Fruit fly (Drosophila melanogaster) whole organism, embryonic: ENCODE measurements around the gene CG11828.

Experiments used
- Asciz ChIP-seq: fragments of 200-800 bp; sonication (Bioruptor generic); optimal IDR thresholded peaks from 2 replicates; lab custom pipeline; 2017; ENCODE audit warnings: missing biosample characterization, mild to moderate bottlenecking, missing genetic modification characterization, missing genetic modification reagents
- Bdp1 ChIP-seq: fragments of 200-800 bp; sonication (Bioruptor generic); optimal IDR thresholded peaks from 3 replicates; lab custom pipeline; 2016; ENCODE audit warnings: missing biosample characterization, missing genetic modification characterization
- CG11247 ChIP-seq: fragments of 200-800 bp; sonication (Bioruptor generic); IDR thresholded peaks from 2 replicates; pipeline ENCODE4 v1.3.6; 2022; ENCODE audit warnings: missing biosample characterization, missing genetic modification characterization
- CG1233 ChIP-seq: fragments of 200-800 bp; sonication (Bioruptor generic); optimal IDR thresholded peaks from 4 replicates; lab custom pipeline; 2018; ENCODE audit warnings: missing biosample characterization, mild to moderate bottlenecking, missing genetic modification characterization
- CG12391 ChIP-seq: fragments of 200-800 bp; sonication (Bioruptor generic); optimal IDR thresholded peaks from 3 replicates; lab custom pipeline; 2018; ENCODE audit warnings: missing biosample characterization, mild to moderate bottlenecking, missing genetic modification characterization, moderate library complexity
- CG14710 ChIP-seq: fragments of 200-800 bp; sonication (Bioruptor generic); optimal IDR thresholded peaks from 3 replicates; lab custom pipeline; 2019; ENCODE audit warnings: missing biosample characterization, mild to moderate bottlenecking, missing genetic modification characterization, moderate library complexity
- CG15479 ChIP-seq: fragments of 200-800 bp; sonication (Bioruptor generic); optimal IDR thresholded peaks from 3 replicates; lab custom pipeline; 2019; ENCODE audit warnings: missing biosample characterization, mild to moderate bottlenecking, missing genetic modification characterization, moderate library complexity
- CG1603 ChIP-seq: fragments of 200-800 bp; sonication (Bioruptor generic); optimal IDR thresholded peaks from 2 replicates; lab custom pipeline; 2019; ENCODE audit warnings: missing biosample characterization, mild to moderate bottlenecking, missing genetic modification characterization, moderate library complexity
- CG17186 ChIP-seq: fragments of 200-800 bp; sonication (Bioruptor generic); optimal IDR thresholded peaks from 3 replicates; lab custom pipeline; 2017; ENCODE audit warnings: missing biosample characterization, missing genetic modification reagents, missing genetic modification characterization
- CG18476 ChIP-seq: fragments of 200-800 bp; sonication (Bioruptor generic); optimal IDR thresholded peaks from 2 replicates; lab custom pipeline; 2016; ENCODE audit warnings: missing biosample characterization, mild to moderate bottlenecking, missing genetic modification characterization
- CG2199 ChIP-seq: fragments of 200-800 bp; sonication (Bioruptor generic); IDR thresholded peaks from 3 replicates; pipeline ENCODE4 v1.3.6; 2022; ENCODE audit warnings: missing biosample characterization, missing genetic modification characterization
- CG30431 ChIP-seq: fragments of 200-800 bp; sonication (Bioruptor generic); optimal IDR thresholded peaks from 2 replicates; lab custom pipeline; 2017; ENCODE audit warnings: missing biosample characterization, missing genetic modification characterization
- CG32532 ChIP-seq: fragments of 200-800 bp; sonication (Bioruptor generic); IDR thresholded peaks from 2 replicates; pipeline ENCODE4 v1.3.6; 2022; ENCODE audit warnings: missing biosample characterization, missing genetic modification characterization
- CG3281 ChIP-seq: fragments of 200-800 bp; sonication (Bioruptor generic); optimal IDR thresholded peaks from 3 replicates; lab custom pipeline; 2017; ENCODE audit warnings: missing biosample characterization, mild to moderate bottlenecking, missing genetic modification characterization
- CG4424 ChIP-seq: fragments of 200-800 bp; sonication (Bioruptor generic); optimal IDR thresholded peaks from 3 replicates; lab custom pipeline; 2016; ENCODE audit warnings: missing biosample characterization, missing genetic modification characterization
- CG4617 ChIP-seq: fragments of 200-800 bp; sonication (Bioruptor generic); optimal IDR thresholded peaks from 3 replicates; lab custom pipeline; 2016; ENCODE audit warnings: missing biosample characterization, missing genetic modification characterization, borderline replicate concordance
- CG4707 ChIP-seq: fragments of 200-800 bp; sonication (Bioruptor generic); optimal IDR thresholded peaks from 2 replicates; lab custom pipeline; 2018; ENCODE audit warnings: missing biosample characterization, mild to moderate bottlenecking, missing genetic modification characterization, moderate library complexity
- CG4820 ChIP-seq: fragments of 200-800 bp; sonication (Bioruptor generic); optimal IDR thresholded peaks from 3 replicates; lab custom pipeline; 2016; ENCODE audit warnings: missing biosample characterization, missing genetic modification characterization
- CG6254 ChIP-seq: fragments of 200-800 bp; sonication (Bioruptor generic); optimal IDR thresholded peaks from 3 replicates; lab custom pipeline; 2017; ENCODE audit warnings: mild to moderate bottlenecking, missing biosample characterization, missing genetic modification reagents, missing genetic modification characterization
- CG6765 ChIP-seq: fragments of 200-800 bp; sonication (Bioruptor generic); optimal IDR thresholded peaks from 3 replicates; lab custom pipeline; 2017; ENCODE audit warnings: missing biosample characterization, mild to moderate bottlenecking, missing genetic modification characterization
- CG6854 ChIP-seq: fragments of 200-800 bp; sonication (Bioruptor generic); optimal IDR thresholded peaks from 3 replicates; lab custom pipeline; 2017; ENCODE audit warnings: missing biosample characterization, mild to moderate bottlenecking, missing genetic modification characterization
- Doc2 ChIP-seq: fragments of 200-800 bp; sonication (Bioruptor generic); IDR thresholded peaks from 2 replicates; pipeline ENCODE4 v1.3.6; 2022; ENCODE audit warnings: missing biosample characterization, missing genetic modification characterization
- HHEX ChIP-seq: fragments of 200-800 bp; sonication (Bioruptor generic); optimal IDR thresholded peaks from 3 replicates; lab custom pipeline; 2017; ENCODE audit warnings: missing biosample characterization, mild to moderate bottlenecking, missing genetic modification characterization, missing genetic modification reagents
- Hand ChIP-seq: fragments of 200-800 bp; sonication (Bioruptor generic); optimal IDR thresholded peaks from 2 replicates; lab custom pipeline; 2017; ENCODE audit warnings: mild to moderate bottlenecking, missing biosample characterization, missing genetic modification reagents, missing genetic modification characterization
- HmgZ ChIP-seq: fragments of 200-800 bp; sonication (Bioruptor generic); optimal IDR thresholded peaks from 2 replicates; lab custom pipeline; 2018; ENCODE audit warnings: missing biosample characterization, mild to moderate bottlenecking, missing genetic modification characterization
- Hr3 ChIP-seq: fragments of 200-800 bp; sonication (Bioruptor generic); optimal IDR thresholded peaks from 3 replicates; lab custom pipeline; 2016; ENCODE audit warnings: missing biosample characterization, missing genetic modification characterization
- Jarid2 ChIP-seq: fragments of 200-800 bp; sonication (Bioruptor generic); optimal IDR thresholded peaks from 3 replicates; lab custom pipeline; 2017; ENCODE audit warnings: mild to moderate bottlenecking, missing biosample characterization, missing genetic modification reagents, missing genetic modification characterization
- Lpt ChIP-seq: fragments of >200 bp; optimal IDR thresholded peaks from 2 replicates; lab custom pipeline; 2018; ENCODE audit warnings: missing biosample characterization, missing genetic modification characterization
- Meics ChIP-seq: fragments of 200-800 bp; sonication (Bioruptor generic); optimal IDR thresholded peaks from 2 replicates; lab custom pipeline; 2017; ENCODE audit warnings: missing biosample characterization, mild to moderate bottlenecking, missing genetic modification characterization
- Poxn ChIP-seq: fragments of 200-800 bp; sonication (Bioruptor generic); IDR thresholded peaks from 2 replicates; pipeline ENCODE4 v1.3.6; 2022; ENCODE audit warnings: missing biosample characterization, missing genetic modification characterization
- az2 ChIP-seq: fragments of 200-800 bp; sonication (Bioruptor generic); optimal IDR thresholded peaks from 3 replicates; lab custom pipeline; 2016; ENCODE audit warnings: missing biosample characterization, missing genetic modification characterization
- bbx ChIP-seq: fragments of 200-800 bp; sonication (Bioruptor generic); IDR thresholded peaks from 2 replicates; pipeline ENCODE4 v1.3.6; 2022; ENCODE audit warnings: missing biosample characterization, missing genetic modification characterization; ENCODE audit not compliant: partially characterized antibody
- bigmax ChIP-seq: fragments of 200-800 bp; sonication (Bioruptor generic); optimal IDR thresholded peaks from 2 replicates; lab custom pipeline; 2018; ENCODE audit warnings: missing biosample characterization, mild to moderate bottlenecking, missing genetic modification characterization
- cas ChIP-seq: fragments of 200-800 bp; sonication (Bioruptor generic); IDR thresholded peaks from 2 replicates; pipeline ENCODE4 v1.3.6; 2022; ENCODE audit warnings: missing biosample characterization, missing genetic modification characterization
- caup ChIP-seq: fragments of 200-800 bp; sonication (Bioruptor generic); optimal IDR thresholded peaks from 3 replicates; lab custom pipeline; 2017; ENCODE audit warnings: missing biosample characterization, mild to moderate bottlenecking, missing genetic modification characterization, moderate library complexity; ENCODE audit not compliant: severe bottlenecking
- chm ChIP-seq: fragments of 200-800 bp; sonication (Bioruptor generic); IDR thresholded peaks from 2 replicates; pipeline ENCODE4 v1.3.6; 2022; ENCODE audit warnings: missing biosample characterization, missing genetic modification characterization
- croc ChIP-seq: fragments of 200-800 bp; sonication (Bioruptor generic); conservative IDR thresholded peaks from 3 replicates; pipeline ENCODE4 v1.3.6; 2022; ENCODE audit warnings: missing biosample characterization, missing genetic modification characterization
- exex ChIP-seq: fragments of 200-800 bp; sonication (Bioruptor generic); optimal IDR thresholded peaks from 4 replicates; lab custom pipeline; 2018; ENCODE audit warnings: missing biosample characterization, mild to moderate bottlenecking, missing genetic modification characterization, moderate library complexity
- jigr1 ChIP-seq: fragments of 200-800 bp; sonication (Bioruptor generic); IDR thresholded peaks from 3 replicates; pipeline ENCODE4 v1.3.6; 2022; ENCODE audit warnings: missing biosample characterization, missing genetic modification characterization
- jumu ChIP-seq: fragments of 200-800 bp; sonication (Bioruptor generic); optimal IDR thresholded peaks from 3 replicates; lab custom pipeline; 2016; ENCODE audit warnings: missing biosample characterization, missing genetic modification characterization
- kay ChIP-seq: fragments of 200-800 bp; sonication (Bioruptor generic); optimal IDR thresholded peaks from 2 replicates; lab custom pipeline; 2016; ENCODE audit warnings: missing biosample characterization, missing genetic modification characterization
- luna ChIP-seq: fragments of 200-800 bp; sonication (Bioruptor generic); optimal IDR thresholded peaks from 2 replicates; lab custom pipeline; 2016; ENCODE audit warnings: missing biosample characterization, missing genetic modification characterization
- nerfin-2 ChIP-seq: fragments of 200-800 bp; sonication (Bioruptor generic); IDR thresholded peaks from 2 replicates; pipeline ENCODE4 v1.3.6; 2022; ENCODE audit warnings: missing biosample characterization, missing genetic modification characterization; ENCODE audit not compliant: partially characterized antibody
- nom ChIP-seq: fragments of 200-800 bp; sonication (Bioruptor generic); optimal IDR thresholded peaks from 2 replicates; lab custom pipeline; 2017; ENCODE audit warnings: missing biosample characterization, missing genetic modification characterization, mild to moderate bottlenecking, moderate library complexity, missing genetic modification reagents
- ro ChIP-seq: fragments of 200-800 bp; sonication (Bioruptor generic); IDR thresholded peaks from 2 replicates; pipeline ENCODE4 v1.3.6; 2022; ENCODE audit warnings: missing biosample characterization, missing genetic modification characterization
- shn ChIP-seq: fragments of 200-800 bp; sonication (Bioruptor generic); optimal IDR thresholded peaks from 3 replicates; lab custom pipeline; 2016; ENCODE audit warnings: missing biosample characterization, missing genetic modification characterization
- sug ChIP-seq: fragments of 200-800 bp; optimal IDR thresholded peaks from 2 replicates; lab custom pipeline; 2019; ENCODE audit warnings: missing biosample characterization, mild to moderate bottlenecking, missing genetic modification characterization, moderate library complexity
- tin ChIP-seq: fragments of 200-800 bp; sonication (Bioruptor generic); optimal IDR thresholded peaks from 3 replicates; lab custom pipeline; 2016; ENCODE audit warnings: missing biosample characterization, missing genetic modification characterization
- unpg ChIP-seq: fragments of 200-800 bp; sonication (Bioruptor generic); optimal IDR thresholded peaks from 3 replicates; lab custom pipeline; 2018; ENCODE audit warnings: missing biosample characterization, mild to moderate bottlenecking, missing genetic modification characterization, moderate library complexity
- vvl ChIP-seq: fragments of 200-800 bp; sonication (Bioruptor generic); IDR thresholded peaks from 2 replicates; pipeline ENCODE4 v1.3.6; 2022; ENCODE audit warnings: missing biosample characterization, missing genetic modification characterization
- yki ChIP-seq: fragments of >200 bp; optimal IDR thresholded peaks from 3 replicates; lab custom pipeline; 2018

The CG11828 gene

dm6 chr3R:28911758-28912157, 11.1 kb upstream of the CG11828 start (continued):
- peak; percentile 49 for TF ChIP-seq Bdp1
- TF ChIP-seq sug (tag; lab: Kevin White, UChicago) = peak; percentile 32
- TF ChIP-seq ro (GFP tag; lab: Robert Waterston, UW) = peak; percentile 49; the same call in 1 of the 2 replicates
- peak; percentile 78 for TF ChIP-seq az2 (GFP tag; lab: Kevin White, UChicago)
- no peak for TF ChIP-seq nerfin-2 (GFP tag; lab: Robert Waterston, UW)
- peak; percentile 36; the same call in 1 of the 3 replicates for TF ChIP-seq jigr1 (GFP tag; lab: Robert Waterston, UW)
- TF ChIP-seq tin = peak; percentile 71
- peak; percentile 3 for TF ChIP-seq CG4707
- TF ChIP-seq exex (tag; lab: Kevin White, UChicago) = no peak
- TF ChIP-seq HmgZ (tag; lab: Kevin White, UChicago) = peak; percentile 8
- TF ChIP-seq cas = 0 out of 2 replicates have a peak, but pooled peaks have one; percentile 19
- TF ChIP-seq CG32532 (GFP tag; lab: Robert Waterston, UW) = peak; percentile 79
- TF ChIP-seq CG2199 (GFP tag; lab: Robert Waterston, UW) = 0 out of 3 replicates have a peak, but pooled peaks have one; percentile 16
- TF ChIP-seq CG3281 = peak; percentile 22
- peak; percentile 48 for TF ChIP-seq caup (GFP tag; lab: Kevin White, UChicago)
- TF ChIP-seq chm (GFP tag; lab: Robert Waterston, UW) = peak; percentile 89
- TF ChIP-seq CG1603 (tag; lab: Kevin White, UChicago) = peak; percentile 90
- peak; percentile 58 for TF ChIP-seq shn (GFP tag; lab: Kevin White, UChicago)
- TF ChIP-seq CG6254 (GFP tag; lab: Kevin White, UChicago) = peak; percentile 11
- no peak for TF ChIP-seq Hand (GFP tag; lab: Kevin White, UChicago)
- peak; percentile 34 for TF ChIP-seq CG17186 (GFP tag; lab: Kevin White, UChicago)
- no peak for TF ChIP-seq CG15479 (GFP tag; lab: Kevin White, UChicago)
- TF ChIP-seq Doc2 (GFP tag; lab: Robert Waterston, UW) = no peak
- TF ChIP-seq CG4820 (GFP tag; lab: Kevin White, UChicago) = peak; percentile 65
- TF ChIP-seq bigmax = no peak
- TF ChIP-seq luna (GFP tag; lab: Kevin White, UChicago) = no peak
- TF ChIP-seq CG1233 (GFP tag; lab: Kevin White, UChicago) = peak; percentile 32
- TF ChIP-seq Poxn (GFP tag; lab: Robert Waterston, UW) = no peak
- TF ChIP-seq CG12391 (tag; lab: Kevin White, UChicago) = no peak
- peak; percentile 33 for TF ChIP-seq CG4617 (GFP tag; lab: Kevin White, UChicago)
- TF ChIP-seq CG11247 (GFP tag; lab: Robert Waterston, UW) = peak; percentile 65
- peak; percentile 64; the same call in 1 of the 3 replicates for TF ChIP-seq croc (GFP tag; lab: Robert Waterston, UW)
- peak; percentile 24 for TF ChIP-seq CG18476 (GFP tag; lab: Kevin White, UChicago)
- peak; percentile 43 for TF ChIP-seq CG6854 (GFP tag; lab: Kevin White, UChicago)
- no peak for TF ChIP-seq bbx (GFP tag; lab: Robert Waterston, UW)
- peak; percentile 75 for TF ChIP-seq jumu
- TF ChIP-seq CG30431 (GFP tag; lab: Kevin White, UChicago) = peak; percentile 63
- TF ChIP-seq Jarid2 = peak; percentile 17
- peak; percentile 91 for TF ChIP-seq vvl
- TF ChIP-seq Asciz (GFP tag; lab: Kevin White, UChicago) = peak; percentile 48
- TF ChIP-seq CG14710 = peak; percentile 15
- TF ChIP-seq CG6765 (GFP tag; lab: Kevin White, UChicago) = peak; percentile 5
- peak; percentile 64 for TF ChIP-seq Meics (GFP tag; lab: Kevin White, UChicago)
- TF ChIP-seq nom (GFP tag; lab: Kevin White, UChicago) = no peak
- no peak for TF ChIP-seq CG4424 (GFP tag; lab: Kevin White, UChicago)
- TF ChIP-seq HHEX (GFP tag; lab: Kevin White, UChicago) = peak; percentile 51
- TF ChIP-seq unpg (GFP tag; lab: Kevin White, UChicago) = peak; percentile 81
- TF ChIP-seq kay (GFP tag; lab: Kevin White, UChicago) = peak; percentile 73
- TF ChIP-seq Hr3 (GFP tag; lab: Kevin White, UChicago) = peak; percentile 68
- no peak for TF ChIP-seq Lpt (GFP tag; lab: Kevin White, UChicago)
- no peak for TF ChIP-seq yki
